Worm (Caenorhabditis elegans) whole organism, late embryonic: Measurements from ENCODE around the gene gsto-3.

Source experiments
- ahr-1 ChIP-seq: sonication (generic microtip); optimal IDR thresholded peaks from 2 replicates; lab custom pipeline; 2016; ENCODE audit warnings: missing genetic modification characterization, missing compliant biosample characterization
- ama-1 ChIP-seq: fragments of 150-350 bp; optimal IDR thresholded peaks from 2 replicates; lab custom pipeline; 2014
- ceh-6 ChIP-seq: fragments of 200-800 bp; sonication (Bioruptor generic); optimal IDR thresholded peaks from 2 replicates; lab custom pipeline; 2018; ENCODE audit warnings: mild to moderate bottlenecking, missing genetic modification characterization, missing compliant biosample characterization
- ceh-9 ChIP-seq: sonication (generic microtip); optimal IDR thresholded peaks from 2 replicates; lab custom pipeline; 2016; ENCODE audit warnings: mild to moderate bottlenecking, missing genetic modification characterization, inconsistent platforms, missing compliant biosample characterization
- dve-1 ChIP-seq: sonication (generic microtip); optimal IDR thresholded peaks from 2 replicates; lab custom pipeline; 2017; ENCODE audit warnings: antibody characterized with exemption, mild to moderate bottlenecking, missing genetic modification characterization, missing compliant biosample characterization
- hlh-30 ChIP-seq: sonication (generic microtip); optimal IDR thresholded peaks from 2 replicates; lab custom pipeline; 2017; ENCODE audit warnings: antibody characterized with exemption, missing genetic modification characterization, missing compliant biosample characterization; ENCODE audit not compliant: insufficient read depth
- lin-11 ChIP-seq: fragments of 200-800 bp; sonication (Bioruptor generic); optimal IDR thresholded peaks from 2 replicates; lab custom pipeline; 2018; ENCODE audit warnings: mild to moderate bottlenecking, missing genetic modification characterization, missing compliant biosample characterization
- odd-2 ChIP-seq: sonication (generic microtip); optimal IDR thresholded peaks from 2 replicates; lab custom pipeline; 2017; ENCODE audit warnings: antibody characterized with exemption, mild to moderate bottlenecking, missing genetic modification characterization, missing compliant biosample characterization
- pax-1 ChIP-seq: fragments of 150-350 bp; optimal IDR thresholded peaks from 2 replicates; lab custom pipeline; 2014; ENCODE audit warnings: missing biosample characterization, missing genetic modification characterization
- pha-2 ChIP-seq: sonication (generic microtip); optimal IDR thresholded peaks from 2 replicates; lab custom pipeline; 2017; ENCODE audit warnings: mild to moderate bottlenecking, missing genetic modification characterization, missing compliant biosample characterization
- pqm-1 ChIP-seq: sonication (generic microtip); optimal IDR thresholded peaks from 2 replicates; lab custom pipeline; 2016; ENCODE audit warnings: missing genetic modification characterization, missing compliant biosample characterization
- pros-1 ChIP-seq: fragments of 150-350 bp; optimal IDR thresholded peaks from 2 replicates; lab custom pipeline; 2014; ENCODE audit warnings: missing biosample characterization, missing genetic modification reagents, missing genetic modification characterization
- sdc-2 ChIP-seq: sonication (generic microtip); optimal IDR thresholded peaks from 2 replicates; lab custom pipeline; 2016; ENCODE audit warnings: missing genotype, missing genetic modification characterization, missing compliant biosample characterization
- tbx-2 ChIP-seq: sonication (generic microtip); optimal IDR thresholded peaks from 2 replicates; lab custom pipeline; 2016; ENCODE audit warnings: missing genetic modification characterization, missing compliant biosample characterization

ce11 chrIII:343141-343345, 38.1 kb downstream of the gsto-3 start, which contains the start of gene Y50D7A.8:
- TF ChIP-seq tbx-2 (tag; lab: Kevin White, UChicago) (no peak), hlh-30 (tag; lab: Kevin White, UChicago) (no peak), ceh-6 (GFP tag; lab: Kevin White, UChicago) (no peak), ceh-9 (tag; lab: Kevin White, UChicago) (no peak), odd-2 (no peak), dve-1 (tag; lab: Kevin White, UChicago) (no peak), sdc-2 (no peak), ahr-1 (no peak), pros-1 (tag; lab: Kevin White, UChicago) (no peak), pqm-1 (tag; lab: Kevin White, UChicago) (no peak), pha-2 (no peak), lin-11 (no peak), ama-1 (lab: Kevin White, UChicago) (no peak), pax-1 (tag; lab: Kevin White, UChicago) (no peak)
